Fruit fly (Drosophila melanogaster) whole organism, embryonic: Measurements from ENCODE around the gene CG14339.

ENCODE experiments used
- ATbp ChIP-seq: fragments of 200-800 bp; sonication (Bioruptor generic); optimal IDR thresholded peaks from 2 replicates; lab custom pipeline; 2017; ENCODE audit warnings: missing biosample characterization, mild to moderate bottlenecking, missing genetic modification characterization, missing genetic modification reagents
- B-H1 ChIP-seq: fragments of 200-800 bp; sonication (Bioruptor generic); IDR thresholded peaks from 3 replicates; pipeline ENCODE4 v1.3.6; 2022; ENCODE audit warnings: missing biosample characterization, missing genetic modification characterization
- Bgb ChIP-seq: fragments of 200-800 bp; sonication (Bioruptor generic); IDR thresholded peaks from 2 replicates; pipeline ENCODE4 v1.3.6; 2022; ENCODE audit warnings: missing biosample characterization, missing genetic modification characterization; ENCODE audit not compliant: partially characterized antibody
- CG10543 ChIP-seq: fragments of 200-800 bp; sonication (Bioruptor generic); optimal IDR thresholded peaks from 3 replicates; lab custom pipeline; 2017; ENCODE audit warnings: missing biosample characterization, mild to moderate bottlenecking, missing genetic modification characterization, moderate library complexity
- CG11093 ChIP-seq: fragments of 200-800 bp; sonication (Bioruptor generic); IDR thresholded peaks from 3 replicates; pipeline ENCODE4 v1.3.6; 2022; ENCODE audit warnings: missing biosample characterization, missing genetic modification characterization
- CG11456 ChIP-seq: fragments of 200-800 bp; sonication (Bioruptor generic); IDR thresholded peaks from 3 replicates; pipeline ENCODE4 v1.3.6; 2022; ENCODE audit warnings: missing biosample characterization, missing genetic modification characterization
- CG12071 ChIP-seq: fragments of 200-800 bp; sonication (Bioruptor generic); optimal IDR thresholded peaks from 3 replicates; lab custom pipeline; 2018; ENCODE audit warnings: missing biosample characterization, mild to moderate bottlenecking, missing genetic modification characterization
- CG13287 ChIP-seq: fragments of 200-800 bp; sonication (Bioruptor generic); IDR thresholded peaks from 2 replicates; pipeline ENCODE4 v1.3.6; 2022; ENCODE audit warnings: missing biosample characterization, missing genetic modification characterization; ENCODE audit not compliant: partially characterized antibody
- CG13894 ChIP-seq: fragments of 200-800 bp; sonication (Bioruptor generic); optimal IDR thresholded peaks from 3 replicates; lab custom pipeline; 2018; ENCODE audit warnings: missing biosample characterization, mild to moderate bottlenecking, missing genetic modification characterization, moderate library complexity
- CG16813 ChIP-seq: fragments of 200-800 bp; sonication (Bioruptor generic); IDR thresholded peaks from 3 replicates; pipeline ENCODE4 v1.3.6; 2022; ENCODE audit warnings: missing biosample characterization, missing genetic modification characterization; ENCODE audit not compliant: partially characterized antibody
- CG17912 ChIP-seq: fragments of 200-800 bp; sonication (Bioruptor generic); optimal IDR thresholded peaks from 2 replicates; lab custom pipeline; 2018; ENCODE audit warnings: missing biosample characterization, mild to moderate bottlenecking, missing genetic modification characterization
- CG2199 ChIP-seq: fragments of 200-800 bp; sonication (Bioruptor generic); IDR thresholded peaks from 3 replicates; pipeline ENCODE4 v1.3.6; 2022; ENCODE audit warnings: missing biosample characterization, missing genetic modification characterization
- CG3163 ChIP-seq: fragments of 200-800 bp; sonication (Bioruptor generic); optimal IDR thresholded peaks from 3 replicates; lab custom pipeline; 2016; ENCODE audit warnings: missing biosample characterization, missing genetic modification characterization
- CG34224 ChIP-seq: fragments of 200-800 bp; sonication (Bioruptor generic); IDR thresholded peaks from 3 replicates; pipeline ENCODE4 v1.3.6; 2022; ENCODE audit warnings: missing biosample characterization, missing genetic modification characterization; ENCODE audit not compliant: partially characterized antibody
- CG4820 ChIP-seq: fragments of 200-800 bp; sonication (Bioruptor generic); optimal IDR thresholded peaks from 3 replicates; lab custom pipeline; 2016; ENCODE audit warnings: missing biosample characterization, missing genetic modification characterization
- CG6175 ChIP-seq: fragments of 200-800 bp; sonication (Bioruptor generic); IDR thresholded peaks from 3 replicates; pipeline ENCODE4 v1.3.6; 2022; ENCODE audit warnings: missing biosample characterization, missing genetic modification characterization
- CG6765 ChIP-seq: fragments of 200-800 bp; sonication (Bioruptor generic); optimal IDR thresholded peaks from 3 replicates; lab custom pipeline; 2017; ENCODE audit warnings: missing biosample characterization, mild to moderate bottlenecking, missing genetic modification characterization
- CG9932 ChIP-seq: fragments of 200-800 bp; sonication (Bioruptor generic); IDR thresholded peaks from 2 replicates; pipeline ENCODE4 v1.3.6; 2022; ENCODE audit warnings: missing biosample characterization, missing genetic modification characterization
- D19A ChIP-seq: fragments of 200-800 bp; optimal IDR thresholded peaks from 3 replicates; lab custom pipeline; 2019; ENCODE audit warnings: missing biosample characterization, mild to moderate bottlenecking, missing genetic modification characterization, moderate library complexity
- Deaf1 ChIP-seq: fragments of 200-800 bp; optimal IDR thresholded peaks from 3 replicates; lab custom pipeline; 2019; ENCODE audit warnings: missing biosample characterization, mild to moderate bottlenecking, missing genetic modification characterization, moderate library complexity
- Dek ChIP-seq: fragments of 200-800 bp; sonication (Bioruptor generic); optimal IDR thresholded peaks from 3 replicates; lab custom pipeline; 2019; ENCODE audit warnings: missing biosample characterization, mild to moderate bottlenecking, missing genetic modification characterization, moderate library complexity
- Dp ChIP-seq: fragments of 200-800 bp; sonication (Bioruptor generic); optimal IDR thresholded peaks from 2 replicates; lab custom pipeline; 2018; ENCODE audit warnings: missing biosample characterization, mild to moderate bottlenecking, missing genetic modification characterization, moderate library complexity
- Dref ChIP-seq: fragments of 200-800 bp; sonication (Bioruptor generic); IDR thresholded peaks from 2 replicates; pipeline ENCODE4 v1.3.6; 2022; ENCODE audit warnings: missing biosample characterization, missing genetic modification characterization
- Fer2 ChIP-seq: fragments of 200-800 bp; sonication (Bioruptor generic); optimal IDR thresholded peaks from 2 replicates; lab custom pipeline; 2018; ENCODE audit warnings: missing biosample characterization, mild to moderate bottlenecking, missing genetic modification characterization, moderate library complexity
- HLH4C ChIP-seq: fragments of 200-800 bp; sonication (Bioruptor generic); IDR thresholded peaks from 3 replicates; pipeline ENCODE4 v1.3.6; 2022; ENCODE audit warnings: missing biosample characterization, missing genetic modification characterization; ENCODE audit not compliant: partially characterized antibody
- Jarid2 ChIP-seq: fragments of 200-800 bp; sonication (Bioruptor generic); optimal IDR thresholded peaks from 3 replicates; lab custom pipeline; 2017; ENCODE audit warnings: mild to moderate bottlenecking, missing biosample characterization, missing genetic modification reagents, missing genetic modification characterization
- Med ChIP-seq: fragments of 200-800 bp; sonication (Bioruptor generic); peaks from one replicate; lab custom pipeline; 2016; ENCODE audit warnings: missing biosample characterization, missing genetic modification characterization, mild to moderate bottlenecking, inconsistent platforms, moderate library complexity
- Pdp1 ChIP-seq, 2 experiments: fragments of 200-800 bp; sonication (Bioruptor generic); optimal IDR thresholded peaks; 3 replicates each; lab custom pipeline; 2016; ENCODE audit warnings: missing biosample characterization in 2 of 2, missing genetic modification characterization in 2 of 2, mild to moderate bottlenecking in 1 of 2, moderate library complexity in 1 of 2
- Rfx ChIP-seq: fragments of 200-800 bp; sonication (Bioruptor generic); IDR thresholded peaks from 2 replicates; pipeline ENCODE4 v1.3.6; 2022; ENCODE audit warnings: missing biosample characterization, missing genetic modification characterization
- Scr ChIP-seq: fragments of 200-800 bp; sonication (Bioruptor generic); IDR thresholded peaks from 2 replicates; pipeline ENCODE4 v1.3.6; 2022; ENCODE audit warnings: missing biosample characterization, missing genetic modification characterization; ENCODE audit not compliant: partially characterized antibody
- abd-A ChIP-seq: fragments of 200-800 bp; sonication (Bioruptor generic); optimal IDR thresholded peaks from 3 replicates; lab custom pipeline; 2019; ENCODE audit warnings: missing biosample characterization, mild to moderate bottlenecking, missing genetic modification characterization, moderate library complexity
- ci ChIP-seq: fragments of 200-800 bp; sonication (Bioruptor generic); IDR thresholded peaks from 3 replicates; pipeline ENCODE4 v1.3.6; 2022; ENCODE audit warnings: missing biosample characterization, missing genetic modification characterization
- gcm2 ChIP-seq: fragments of 200-800 bp; sonication (Bioruptor generic); optimal IDR thresholded peaks from 2 replicates; lab custom pipeline; 2016; ENCODE audit warnings: missing biosample characterization, missing genetic modification characterization
- h ChIP-seq: fragments of >200 bp; optimal IDR thresholded peaks from 2 replicates; lab custom pipeline; 2017
- hkb ChIP-seq, 2 experiments: fragments of 200-800 bp in 1 of 2; fragments of >200 bp in 1 of 2; sonication (Bioruptor generic) in 1 of 2; IDR thresholded peaks in 1 of 2; optimal IDR thresholded peaks in 1 of 2; 2 replicates each; pipeline versions ENCODE4 v1.3.6 to Lab custom; 2017 to 2022; ENCODE audit warnings: missing biosample characterization in 1 of 2, missing genetic modification characterization in 1 of 2
- nom ChIP-seq: fragments of 200-800 bp; sonication (Bioruptor generic); optimal IDR thresholded peaks from 2 replicates; lab custom pipeline; 2017; ENCODE audit warnings: missing biosample characterization, missing genetic modification characterization, mild to moderate bottlenecking, moderate library complexity, missing genetic modification reagents
- org-1 ChIP-seq: fragments of 200-800 bp; sonication (Bioruptor generic); optimal IDR thresholded peaks from 2 replicates; lab custom pipeline; 2017; ENCODE audit warnings: missing biosample characterization, missing genetic modification characterization
- repo ChIP-seq: fragments of 200-800 bp; sonication (Bioruptor generic); optimal IDR thresholded peaks from 2 replicates; lab custom pipeline; 2016; ENCODE audit warnings: missing biosample characterization, missing genetic modification characterization
- salm ChIP-seq: fragments of 200-800 bp; sonication (Bioruptor generic); optimal IDR thresholded peaks from 2 replicates; lab custom pipeline; 2018; ENCODE audit warnings: missing biosample characterization, mild to moderate bottlenecking, missing genetic modification characterization
- sd ChIP-seq: fragments of 200-800 bp; sonication (Bioruptor generic); optimal IDR thresholded peaks from 3 replicates; lab custom pipeline; 2018; ENCODE audit warnings: missing biosample characterization, mild to moderate bottlenecking, missing genetic modification characterization, moderate library complexity
- slp2 ChIP-seq: fragments of 200-800 bp; sonication (Bioruptor generic); optimal IDR thresholded peaks from 2 replicates; lab custom pipeline; 2016; ENCODE audit warnings: missing biosample characterization, missing genetic modification characterization
- sob ChIP-seq: fragments of 200-800 bp; sonication (Bioruptor generic); IDR thresholded peaks from 2 replicates; pipeline ENCODE4 v1.3.6; 2022; ENCODE audit warnings: missing biosample characterization, missing genetic modification characterization
- sr ChIP-seq: fragments of 200-800 bp; sonication (Bioruptor generic); IDR thresholded peaks from 3 replicates; pipeline ENCODE4 v1.3.6; 2022; ENCODE audit warnings: missing biosample characterization, missing genetic modification characterization
- stc ChIP-seq: fragments of 200-800 bp; sonication (Bioruptor generic); IDR thresholded peaks from 2 replicates; pipeline ENCODE4 v1.3.6; 2022; ENCODE audit warnings: missing biosample characterization, missing genetic modification characterization
- z ChIP-seq: fragments of 200-800 bp; sonication (Bioruptor generic); IDR thresholded peaks from 3 replicates; pipeline ENCODE4 v1.3.6; 2022; ENCODE audit warnings: missing biosample characterization, missing genetic modification characterization
- zen2 ChIP-seq: fragments of 200-800 bp; sonication (Bioruptor generic); IDR thresholded peaks from 3 replicates; pipeline ENCODE4 v1.3.6; 2022; ENCODE audit warnings: missing biosample characterization, missing genetic modification characterization; ENCODE audit not compliant: partially characterized antibody

CG14339 gene

DNA sequence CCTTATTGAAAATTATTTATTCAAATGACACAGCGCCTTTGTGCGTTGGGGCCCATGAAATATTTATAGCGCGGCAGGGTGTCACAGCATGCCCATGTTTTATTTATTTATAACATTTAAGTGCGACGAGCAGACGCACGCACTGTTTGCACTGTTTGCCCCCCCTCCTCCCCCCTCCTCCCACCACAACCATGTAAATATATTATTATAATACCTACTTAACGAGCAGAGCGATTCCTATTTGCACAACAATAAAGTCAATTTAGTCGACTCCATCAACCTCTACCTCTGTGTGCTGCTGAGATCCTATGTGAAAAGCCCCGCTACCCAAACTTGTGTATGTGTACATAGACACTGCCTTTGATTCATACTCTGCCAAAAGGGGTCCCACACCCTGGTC lies 13.6 kb upstream of the CG14339 start (continued):
- TF ChIP-seq CG6765 (GFP tag; lab: Kevin White, UChicago) (peak; percentile 42), D19A (tag; lab: Kevin White, UChicago) (no peak), Fer2 (tag; lab: Kevin White, UChicago) (no peak), org-1 (peak; percentile 20), CG16813 (GFP tag; lab: Robert Waterston, UW) (no peak), CG11093 (0 out of 3 replicates have a peak, but pooled peaks have one; percentile 23), salm (tag; lab: Kevin White, UChicago) (peak; percentile 46), CG12071 (GFP tag; lab: Kevin White, UChicago) (peak; percentile 49), CG17912 (GFP tag; lab: Kevin White, UChicago) (peak; percentile 47)

DNA sequence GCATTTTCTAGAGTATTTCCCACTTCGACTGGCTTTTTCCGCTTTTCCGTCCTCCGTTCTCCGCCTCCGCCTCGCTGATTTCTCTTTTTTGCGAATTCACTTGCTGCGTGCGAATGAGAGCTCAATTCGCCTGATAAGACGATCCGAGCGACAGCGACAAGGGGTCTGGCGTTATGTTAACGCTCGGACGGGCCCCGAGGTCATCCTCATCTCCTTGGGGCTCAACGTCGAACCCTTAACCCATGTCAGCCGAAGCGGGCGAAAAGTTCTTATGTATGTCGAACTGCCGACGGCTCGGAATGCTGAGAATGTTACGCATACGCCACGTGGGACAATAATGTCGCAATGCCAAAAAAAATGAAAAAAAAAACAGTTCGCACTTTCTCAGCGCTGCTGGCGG lies 12.9 kb upstream of the CG14339 start:
- TF ChIP-seq abd-A (tag; lab: Kevin White, UChicago) (peak; percentile 19), Deaf1 (tag; lab: Kevin White, UChicago) (peak; percentile 16), sd (peak; percentile 84), CG13894 (tag; lab: Kevin White, UChicago) (peak; percentile 86), CG4820 (GFP tag; lab: Kevin White, UChicago) (no peak), Pdp1 (GFP tag; optimal IDR thresholded peaks at IDR 0.05; lab: Kevin White, UChicago) (peak in 1 of 2 experiments; percentile 23), Dp (no peak)

DNA sequence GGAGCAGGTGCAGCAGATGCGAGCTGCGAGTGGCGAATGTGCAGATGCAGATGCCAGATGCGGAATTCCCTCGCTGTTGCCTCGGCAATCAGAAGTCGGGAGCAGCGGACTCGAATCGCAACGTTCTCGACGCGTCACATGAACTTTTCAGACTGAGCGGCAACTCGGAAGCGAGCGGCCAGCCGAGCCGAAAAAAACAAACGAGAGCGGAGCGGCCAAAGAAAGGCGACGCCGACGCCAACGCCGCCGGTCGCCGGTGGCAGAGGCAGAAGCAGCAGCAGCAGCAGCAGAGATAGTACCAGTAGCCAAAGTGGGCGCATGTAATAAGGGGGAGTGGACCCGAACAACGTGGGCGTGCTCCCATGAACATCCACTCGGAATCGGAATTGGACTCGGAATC lies 6.0 kb upstream of the CG14339 start, which contains the start of gene CG4629:
Gene CG4629 (minus strand): TSS at position 156 of the 400 bp plus-strand sequence.
- TF ChIP-seq CG3163 (GFP tag; lab: Kevin White, UChicago), result no peak
- TF ChIP-seq nom, result peak; percentile 39
- no peak for TF ChIP-seq slp2 (GFP tag; lab: Kevin White, UChicago)
- TF ChIP-seq CG2199 (GFP tag; lab: Robert Waterston, UW), result no peak
- TF ChIP-seq Dek (tag; lab: Kevin White, UChicago), result no peak
- TF ChIP-seq CG11456 (GFP tag; lab: Robert Waterston, UW), result 0 out of 3 replicates have a peak, but pooled peaks have one; percentile 43
- peak; percentile 97 for TF ChIP-seq sr
- peak; percentile 39; the same call in 1 of the 2 replicates for TF ChIP-seq Rfx (GFP tag; lab: Robert Waterston, UW)
- TF ChIP-seq zen2, result peak; percentile 62; the same call in 2 of the 3 replicates
- TF ChIP-seq CG13287 (GFP tag; lab: Robert Waterston, UW), result peak; percentile 57
- TF ChIP-seq repo (GFP tag; lab: Kevin White, UChicago), result no peak
- TF ChIP-seq gcm2, result no peak
- peak; percentile 96 for TF ChIP-seq z (GFP tag; lab: Robert Waterston, UW)
- TF ChIP-seq sob, result 0 out of 2 replicates have a peak, but pooled peaks have one; percentile 15
- TF ChIP-seq Med (GFP tag; lab: Kevin White, UChicago), result peak; percentile 88
- no peak for TF ChIP-seq B-H1 (GFP tag; lab: Robert Waterston, UW)
- TF ChIP-seq ci (GFP tag; lab: Robert Waterston, UW), result peak; percentile 52; the same call in 2 of the 3 replicates
- no peak for TF ChIP-seq h (lab: Kevin White, UChicago)
- peak; percentile 49; the same call in 2 of the 3 replicates for TF ChIP-seq CG6175
- TF ChIP-seq CG9932 (GFP tag; lab: Robert Waterston, UW), result peak; percentile 25
- TF ChIP-seq Jarid2 (GFP tag; lab: Kevin White, UChicago), result peak; percentile 68
- TF ChIP-seq HLH4C (GFP tag; lab: Robert Waterston, UW), result peak; percentile 49; the same call in 1 of the 3 replicates
- TF ChIP-seq Scr (GFP tag; lab: Robert Waterston, UW), result 0 out of 2 replicates have a peak, but pooled peaks have one; percentile 28
- 0 out of 3 replicates have a peak, but pooled peaks have one; percentile 32 for TF ChIP-seq CG34224 (GFP tag; lab: Robert Waterston, UW)
- peak; percentile 53; the same call in 1 of the 2 replicates for TF ChIP-seq Bgb
- TF ChIP-seq stc (GFP tag; lab: Robert Waterston, UW), result no peak
- TF ChIP-seq ATbp (GFP tag; lab: Kevin White, UChicago), result no peak
- peak in 1 of 2 experiments; percentile 2 for TF ChIP-seq Pdp1 (GFP tag; optimal IDR thresholded peaks at IDR 0.05; lab: Kevin White, UChicago)
- no peak for TF ChIP-seq hkb (optimal IDR thresholded peaks at IDR 0.05; lab: Kevin White, UChicago)
- TF ChIP-seq hkb (GFP tag; IDR thresholded peaks at IDR 0.05; lab: Robert Waterston, UW), result peak; percentile 41; the same call in 1 of the 2 replicates
- TF ChIP-seq CG10543 (GFP tag; lab: Kevin White, UChicago), result peak; percentile 2
- TF ChIP-seq Dref (GFP tag; lab: Robert Waterston, UW), result no peak
- no peak for TF ChIP-seq CG13894 (tag; lab: Kevin White, UChicago)
